Worm (Caenorhabditis elegans): ENCODE results near the gene igdb-3.

igdb-3 gene

DNA sequence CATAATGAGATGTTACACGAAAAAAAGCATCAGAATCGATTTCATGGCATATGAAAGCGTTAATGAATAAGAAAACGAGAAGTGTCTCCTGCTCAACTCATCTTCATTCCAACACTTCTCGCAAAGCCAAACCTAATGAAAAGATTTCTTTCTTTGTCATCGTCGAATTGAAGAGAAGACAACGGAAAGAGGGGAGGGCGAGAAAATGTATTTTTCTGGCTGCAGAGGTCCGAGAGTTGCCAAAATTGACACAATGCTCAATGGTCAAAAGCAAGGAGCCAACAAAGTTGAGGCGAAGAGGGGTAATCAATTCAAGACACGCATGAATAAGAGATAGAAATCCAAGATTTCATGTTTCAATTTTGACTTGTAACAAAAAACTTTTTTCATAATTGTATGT lies 33.8 kb downstream of the igdb-3 start:
- TF ChIP-seq pax-3 (tag; optimal IDR thresholded peaks at IDR 0.05) (no peak), fkh-10 (GFP tag; optimal IDR thresholded peaks at IDR 0.05) (peak; percentile 64), lin-14 (GFP tag; optimal IDR thresholded peaks at IDR 0.05) (peak; percentile 48), vab-15 (tag; optimal IDR thresholded peaks at IDR 0.05) (no peak), dsc-1 (tag; optimal IDR thresholded peaks at IDR 0.05) (peak; percentile 35)

ce11 chrX:6420681-6421080 lies 35.4 kb downstream of the igdb-3 start, which contains the start of gene K10C2.12:
Gene K10C2.12 (minus strand): TSS chrX:6420781.
- TF ChIP-seq sup-37 (GFP tag; optimal IDR thresholded peaks at IDR 0.05): no peak

DNA sequence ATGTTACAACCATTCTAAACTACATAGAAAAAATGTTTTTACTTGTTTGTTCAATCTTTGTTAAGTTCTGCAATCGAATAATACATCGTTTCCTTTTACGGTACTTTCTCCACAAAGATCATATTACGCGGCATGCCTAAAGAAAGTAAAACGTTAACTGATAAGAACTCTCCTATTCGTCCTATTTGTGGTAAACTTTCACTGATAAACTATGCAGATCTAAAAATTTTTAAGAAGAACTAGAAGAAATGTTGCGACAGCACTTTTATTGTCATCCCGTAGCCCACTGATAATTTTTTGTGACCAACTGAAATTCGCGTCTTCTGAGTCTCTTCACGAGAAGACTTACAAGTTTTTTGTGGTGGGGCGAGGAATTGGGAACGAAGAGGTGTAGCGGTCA lies 41.9 kb downstream of the igdb-3 start:
- TF ChIP-seq ztf-11 (tag; optimal IDR thresholded peaks at IDR 0.05) (no peak), elt-3 (tag; optimal IDR thresholded peaks at IDR 0.05) (no peak), lin-14 (GFP tag; optimal IDR thresholded peaks at IDR 0.05) (peak; percentile 5), elt-2 (tag; optimal IDR thresholded peaks at IDR 0.05) (peak; percentile 91), lsy-2 (tag; optimal IDR thresholded peaks at IDR 0.05) (peak in 1 of 2 experiments; percentile 22), nhr-90 (tag; optimal IDR thresholded peaks at IDR 0.05; ENCODE audit: poor library complexity) (peak; percentile 1), fkh-10 (GFP tag; optimal IDR thresholded peaks at IDR 0.05) (no peak), pqm-1 (tag; optimal IDR thresholded peaks at IDR 0.05) (peak; percentile 22)

DNA sequence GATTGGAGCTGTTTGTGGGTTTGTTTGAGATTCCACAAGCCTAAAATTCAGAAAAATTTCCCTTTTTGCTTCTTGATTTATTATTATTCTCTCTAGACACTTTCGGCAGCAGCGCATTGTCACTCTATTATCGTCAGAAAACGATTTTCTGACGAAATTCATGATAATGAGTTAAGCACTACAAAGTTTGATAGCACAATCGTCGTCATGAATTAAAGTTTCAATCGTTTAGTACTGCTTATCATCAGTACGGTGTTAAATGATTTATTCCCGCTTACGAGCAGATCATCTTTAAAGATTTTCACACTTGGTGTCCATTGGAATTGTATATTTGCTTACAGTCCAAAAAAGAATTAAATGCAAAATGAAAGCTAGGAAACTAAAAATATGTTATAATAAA lies 44.3 kb downstream of the igdb-3 start:
- TF ChIP-seq elt-2 (tag; optimal IDR thresholded peaks at IDR 0.05) (peak; percentile 88), skn-1 (tag; optimal IDR thresholded peaks at IDR 0.05) (no peak)

- no peak for TF ChIP-seq egl-27 (tag; optimal IDR thresholded peaks at IDR 0.05)
- TF ChIP-seq efl-1 (optimal IDR thresholded peaks at IDR 0.05): no peak
- peak in 1 of 2 experiments; percentile 38 for TF ChIP-seq efl-1 (GFP tag; optimal IDR thresholded peaks at IDR 0.05 in 1 of 2)
These were observed 45.2 kb downstream of the igdb-3 start, which contains the start of gene ctsa-2 for ce11 chrX:6430510-6430909. Gene ctsa-2 (minus strand): TSS chrX:6430610.

DNA sequence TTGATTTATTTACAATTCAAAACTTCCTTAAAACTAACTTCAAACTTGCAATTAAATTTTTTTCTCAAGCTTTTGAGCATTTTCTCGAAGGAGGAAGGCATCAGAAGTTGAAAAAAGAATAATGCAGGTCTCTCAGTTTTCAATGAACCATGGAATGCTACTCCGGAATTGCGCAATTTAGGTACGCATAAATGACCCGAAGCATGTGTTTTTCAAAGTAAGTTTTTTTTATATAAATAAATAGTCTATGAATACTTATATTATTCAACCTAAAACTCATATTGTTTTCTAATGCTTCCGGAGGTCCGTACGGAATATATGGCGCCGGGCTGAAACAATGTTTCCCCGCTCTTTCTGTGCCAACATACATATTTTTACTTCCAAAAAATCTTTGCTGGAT lies 48.4 kb downstream of the igdb-3 start, which contains the start of gene K10C2.2:
K10C2.2 (minus strand) TSS at position 101 of the 400 bp plus-strand sequence.
- TF ChIP-seq C16A3.4 (tag; optimal IDR thresholded peaks at IDR 0.05): no peak
- no peak for TF ChIP-seq unc-62 (GFP tag; optimal IDR thresholded peaks at IDR 0.05)
- no peak for TF ChIP-seq lin-14 (GFP tag; optimal IDR thresholded peaks at IDR 0.05)
- no peak for TF ChIP-seq C34B4.2 (tag; optimal IDR thresholded peaks at IDR 0.05)
- TF ChIP-seq nhr-84 (tag; optimal IDR thresholded peaks at IDR 0.05): no peak
- no peak for TF ChIP-seq zag-1 (tag; optimal IDR thresholded peaks at IDR 0.05)
- TF ChIP-seq nhr-47 (tag; optimal IDR thresholded peaks at IDR 0.05): no peak
- TF ChIP-seq unc-130 (tag; optimal IDR thresholded peaks at IDR 0.05): no peak
- no peak for TF ChIP-seq nhr-11 (tag; optimal IDR thresholded peaks at IDR 0.05)

DNA sequence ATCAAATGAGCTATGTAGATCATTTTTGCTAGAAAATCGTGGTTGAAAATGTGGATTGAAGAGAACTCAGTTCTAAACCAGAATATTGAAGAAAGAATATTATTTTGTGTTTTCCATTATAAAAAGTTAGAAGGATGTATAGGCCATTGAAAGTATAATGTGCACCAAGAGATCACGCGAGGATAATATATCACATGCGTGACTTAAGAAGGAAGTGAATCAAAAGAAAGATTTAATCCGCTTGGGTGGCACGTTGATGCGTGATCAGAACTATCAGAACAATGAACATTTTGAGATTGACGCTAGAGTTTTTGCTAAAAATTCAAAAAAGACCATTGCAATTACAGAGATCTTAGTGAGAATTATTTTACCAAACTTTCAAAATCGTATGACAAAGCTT lies 50.5 kb downstream of the igdb-3 start:
- TF ChIP-seq dsc-1 (tag; optimal IDR thresholded peaks at IDR 0.05): peak; percentile 77
- peak; percentile 66 for TF ChIP-seq fkh-8 (tag; optimal IDR thresholded peaks at IDR 0.05)
- peak; percentile 27 for TF ChIP-seq pax-3 (tag; optimal IDR thresholded peaks at IDR 0.05)
- TF ChIP-seq hpl-2 (GFP tag; optimal IDR thresholded peaks at IDR 0.05): no peak
- no peak for TF ChIP-seq pag-3 (tag; optimal IDR thresholded peaks at IDR 0.05; ENCODE audit: borderline replicate concordance, insufficient read depth)
- TF ChIP-seq xbp-1 (tag; optimal IDR thresholded peaks at IDR 0.05): no peak
- peak; percentile 11 for TF ChIP-seq egl-13 (tag; optimal IDR thresholded peaks at IDR 0.05)
- peak; percentile 11 for TF ChIP-seq nhr-71 (tag; optimal IDR thresholded peaks at IDR 0.05)
- TF ChIP-seq aha-1 (tag; optimal IDR thresholded peaks at IDR 0.05): no peak
